Worm (Caenorhabditis elegans) whole organism, L4 larva: Measurements from ENCODE around the gene F26F4.6.
A peak's percentile ranks its signal among the peaks of the same experiment; 100 is the strongest.

Experiments used
- F10B5.3 ChIP-seq: sonication (generic microtip); optimal IDR thresholded peaks from 2 replicates; lab custom pipeline; 2016; ENCODE audit warnings: mild to moderate bottlenecking, missing genetic modification characterization, missing compliant biosample characterization
- F37D6.2 ChIP-seq: sonication (generic microtip); optimal IDR thresholded peaks from 2 replicates; lab custom pipeline; 2016; ENCODE audit warnings: mild to moderate bottlenecking, missing genetic modification characterization, missing compliant biosample characterization
- F44E2.7 ChIP-seq: fragments of 200-800 bp; sonication (Bioruptor generic); IDR thresholded peaks from 2 replicates; pipeline ENCODE4 v2.1.2; 2022; ENCODE audit warnings: missing genetic modification characterization, missing compliant biosample characterization
- Y105C5A.15 ChIP-seq: fragments of 200-800 bp; sonication (Bioruptor generic); IDR thresholded peaks from 2 replicates; pipeline ENCODE4 v1.3.6; 2022; ENCODE audit warnings: missing genetic modification characterization, missing compliant biosample characterization
- Y75B8A.6 ChIP-seq: fragments of 200-800 bp; sonication (Bioruptor generic); IDR thresholded peaks from 2 replicates; pipeline ENCODE4 v1.3.6; 2022; ENCODE audit warnings: missing genetic modification reagents, missing genetic modification characterization, missing compliant biosample characterization
- aha-1 ChIP-seq: fragments of 150-350 bp; peaks from one replicate; lab custom pipeline; 2014; ENCODE audit warnings: missing biosample characterization, missing genetic modification characterization
- aly-2 ChIP-seq: sonication (generic microtip); optimal IDR thresholded peaks from 2 replicates; lab custom pipeline; 2018; ENCODE audit warnings: missing biosample characterization, missing genetic modification characterization
- ama-1 ChIP-seq: fragments of 150-350 bp; optimal IDR thresholded peaks from 2 replicates; lab custom pipeline; 2014; ENCODE audit warnings: inconsistent platforms, mixed read lengths
- ces-1 ChIP-seq: fragments of 150-350 bp; sonication (generic microtip); optimal IDR thresholded peaks from 4 replicates; lab custom pipeline; 2014; ENCODE audit warnings: missing biosample characterization, missing genetic modification reagents, missing genetic modification characterization
- cey-2 ChIP-seq: sonication (generic microtip); optimal IDR thresholded peaks from 3 replicates; lab custom pipeline; 2017; ENCODE audit warnings: missing genetic modification characterization, mild to moderate bottlenecking, missing compliant biosample characterization, antibody characterized with exemption, borderline replicate concordance; ENCODE audit not compliant: insufficient read depth
- daf-12 ChIP-seq: fragments of 150-350 bp; optimal IDR thresholded peaks from 2 replicates; lab custom pipeline; 2014; ENCODE audit warnings: missing biosample characterization, missing genetic modification reagents, missing genetic modification characterization
- dmd-8 ChIP-seq: fragments of 200-800 bp; sonication (Bioruptor generic); IDR thresholded peaks from 2 replicates; pipeline ENCODE4 v1.3.6; 2022; ENCODE audit warnings: missing genetic modification characterization, missing compliant biosample characterization
- dpl-1 ChIP-seq: fragments of 150-350 bp; optimal IDR thresholded peaks from 2 replicates; lab custom pipeline; 2014; ENCODE audit warnings: missing biosample characterization, missing genetic modification reagents, missing genetic modification characterization
- duxl-1 ChIP-seq: sonication (generic microtip); optimal IDR thresholded peaks from 2 replicates; lab custom pipeline; 2016; ENCODE audit warnings: mild to moderate bottlenecking, missing genetic modification characterization, moderate library complexity, missing compliant biosample characterization; ENCODE audit not compliant: poor library complexity
- dve-1 ChIP-seq: sonication (generic microtip); optimal IDR thresholded peaks from 2 replicates; lab custom pipeline; 2017; ENCODE audit warnings: antibody characterized with exemption, mild to moderate bottlenecking, missing genetic modification characterization, missing compliant biosample characterization; ENCODE audit not compliant: insufficient read depth
- egl-43 ChIP-seq: fragments of 200-800 bp; sonication (Bioruptor generic); IDR thresholded peaks from 2 replicates; pipeline ENCODE4 v1.3.6; 2022; ENCODE audit warnings: missing genetic modification reagents, missing genetic modification characterization, missing compliant biosample characterization
- fkh-10 ChIP-seq: fragments of 150-350 bp; optimal IDR thresholded peaks from 2 replicates; lab custom pipeline; 2014; ENCODE audit warnings: missing biosample characterization, missing genetic modification reagents, missing genetic modification characterization
- hif-1 ChIP-seq, 2 experiments: sonication (generic microtip); optimal IDR thresholded peaks; 2 replicates each; lab custom pipeline; 2016 to 2017; ENCODE audit warnings: missing compliant biosample characterization in 2 of 2, missing genetic modification characterization in 2 of 2, missing genetic modification reagents in 2 of 2, missing genotype in 2 of 2, mild to moderate bottlenecking in 1 of 2
- hmg-1.1 ChIP-seq: fragments of 200-800 bp; sonication (Bioruptor generic); IDR thresholded peaks from 2 replicates; pipeline ENCODE4 v1.3.6; 2022; ENCODE audit warnings: missing genetic modification reagents, missing genetic modification characterization, missing compliant biosample characterization
- lin-13 ChIP-seq: fragments of 150-350 bp; optimal IDR thresholded peaks from 2 replicates; lab custom pipeline; 2014; ENCODE audit warnings: missing biosample characterization, missing genetic modification reagents, missing genetic modification characterization
- lin-29 ChIP-seq: fragments of 200-800 bp; sonication (Bioruptor generic); IDR thresholded peaks from 2 replicates; pipeline ENCODE4 v1.3.6; 2022; ENCODE audit warnings: missing genetic modification reagents, missing genetic modification characterization, missing compliant biosample characterization
- lin-38 ChIP-seq: fragments of 200-800 bp; sonication (Bioruptor generic); IDR thresholded peaks from 2 replicates; pipeline ENCODE4 v1.3.6; 2022; ENCODE audit warnings: missing genetic modification reagents, missing genetic modification characterization, missing compliant biosample characterization
- lin-39 ChIP-seq: fragments of 150-350 bp; optimal IDR thresholded peaks from 2 replicates; lab custom pipeline; 2014; ENCODE audit warnings: missing biosample characterization, missing genetic modification reagents, missing genetic modification characterization
- lsy-2 ChIP-seq, 2 experiments: fragments of 150-350 bp in 1 of 2; sonication (generic microtip) in 1 of 2; optimal IDR thresholded peaks; 2 replicates each; lab custom pipeline; 2014 to 2017; ENCODE audit warnings: missing biosample characterization in 2 of 2, missing genetic modification characterization in 2 of 2
- mep-1 ChIP-seq: fragments of 150-350 bp; sonication (generic microtip); optimal IDR thresholded peaks from 3 replicates; lab custom pipeline; 2014; ENCODE audit warnings: missing biosample characterization, missing genetic modification characterization
- mes-2 ChIP-seq: sonication (generic microtip); optimal IDR thresholded peaks from 2 replicates; lab custom pipeline; 2016; ENCODE audit warnings: missing genotype, mild to moderate bottlenecking, missing genetic modification characterization, missing compliant biosample characterization; ENCODE audit not compliant: poor library complexity, severe bottlenecking
- mxl-3 ChIP-seq: fragments of 200-800 bp; sonication (Bioruptor generic); optimal IDR thresholded peaks from 2 replicates; lab custom pipeline; 2018; ENCODE audit warnings: mild to moderate bottlenecking, missing genetic modification characterization, missing compliant biosample characterization
- nhr-111 ChIP-seq: fragments of 200-800 bp; sonication (Bioruptor generic); optimal IDR thresholded peaks from 2 replicates; lab custom pipeline; 2018; ENCODE audit warnings: mild to moderate bottlenecking, missing genetic modification characterization, missing compliant biosample characterization
- nhr-25 ChIP-seq: sonication (generic microtip); optimal IDR thresholded peaks from 2 replicates; lab custom pipeline; 2017; ENCODE audit warnings: missing genetic modification characterization, mild to moderate bottlenecking, missing compliant biosample characterization, antibody characterized with exemption, moderate library complexity, borderline replicate concordance; ENCODE audit not compliant: insufficient read depth
- nhr-28 ChIP-seq: fragments of 150-350 bp; optimal IDR thresholded peaks from 2 replicates; lab custom pipeline; 2014; ENCODE audit warnings: missing biosample characterization, missing genetic modification characterization
- nhr-41 ChIP-seq: fragments of 200-800 bp; sonication (Bioruptor generic); IDR thresholded peaks from 2 replicates; pipeline ENCODE4 v1.3.6; 2022; ENCODE audit warnings: missing genetic modification reagents, missing genetic modification characterization, missing compliant biosample characterization
- nhr-77 ChIP-seq: fragments of 150-350 bp; optimal IDR thresholded peaks from 2 replicates; lab custom pipeline; 2014; ENCODE audit warnings: missing biosample characterization, missing genetic modification characterization
- php-3 ChIP-seq: fragments of 200-800 bp; sonication (Bioruptor generic); IDR thresholded peaks from 2 replicates; pipeline ENCODE4 v1.3.6; 2022; ENCODE audit warnings: missing genetic modification reagents, missing genetic modification characterization, missing compliant biosample characterization
- rbr-2 ChIP-seq: sonication (generic microtip); optimal IDR thresholded peaks from 2 replicates; lab custom pipeline; 2016; ENCODE audit warnings: missing genotype, missing genetic modification characterization, missing compliant biosample characterization
- saeg-2 ChIP-seq: fragments of 200-800 bp; sonication (Bioruptor generic); IDR thresholded peaks from 2 replicates; pipeline ENCODE4 v1.3.6; 2022; ENCODE audit warnings: missing genetic modification reagents, missing genetic modification characterization, missing compliant biosample characterization
- sdz-12 ChIP-seq: fragments of 200-800 bp; sonication (Bioruptor generic); optimal IDR thresholded peaks from 2 replicates; lab custom pipeline; 2018; ENCODE audit warnings: mild to moderate bottlenecking, missing genetic modification characterization, missing compliant biosample characterization
- set-16 ChIP-seq: fragments of 200-800 bp; sonication (Bioruptor generic); IDR thresholded peaks from 2 replicates; pipeline ENCODE4 v1.3.6; 2022; ENCODE audit warnings: missing genetic modification reagents, missing genetic modification characterization, missing compliant biosample characterization
- spr-1 ChIP-seq: sonication (generic microtip); optimal IDR thresholded peaks from 2 replicates; lab custom pipeline; 2016; ENCODE audit warnings: mild to moderate bottlenecking, missing genetic modification characterization, missing compliant biosample characterization
- spr-3 ChIP-seq: fragments of 200-800 bp; sonication (Bioruptor generic); optimal IDR thresholded peaks from 2 replicates; lab custom pipeline; 2018; ENCODE audit warnings: mild to moderate bottlenecking, missing genetic modification characterization, missing compliant biosample characterization
- zfp-3 ChIP-seq: fragments of 200-800 bp; sonication (Bioruptor generic); conservative IDR thresholded peaks from 2 replicates; pipeline ENCODE4 v1.3.6; 2022; ENCODE audit warnings: missing genetic modification reagents, missing genetic modification characterization, missing compliant biosample characterization
- ztf-11 ChIP-seq: fragments of 150-350 bp; optimal IDR thresholded peaks from 2 replicates; lab custom pipeline; 2014; ENCODE audit warnings: missing biosample characterization, missing genetic modification characterization

The F26F4.6 gene

ce11 chrIII:4912317-4912716, 18.9 kb upstream of the F26F4.6 start, which contains the start of the genes F26F4.9 and cee-1 (continued):
- no peak for TF ChIP-seq nhr-25 (tag; lab: Kevin White, UChicago)
- TF ChIP-seq spr-1 (tag; lab: Kevin White, UChicago) = no peak
- TF ChIP-seq hmg-1.1 (GFP tag; lab: Robert Waterston, UW) = no peak
- no peak for TF ChIP-seq cey-2
- no peak for TF ChIP-seq F10B5.3 (tag; lab: Kevin White, UChicago)
- TF ChIP-seq lin-38 (GFP tag; lab: Robert Waterston, UW) = no peak
- TF ChIP-seq saeg-2 = no peak
- TF ChIP-seq rbr-2 (tag; lab: Kevin White, UChicago) = peak; percentile 32
- no peak for TF ChIP-seq F44E2.7 (GFP tag; lab: Robert Waterston, UW)
- peak; percentile 78 for TF ChIP-seq dpl-1 (GFP tag; lab: Kevin White, UChicago)
- peak in 1 of 2 experiments; percentile 74 for TF ChIP-seq lsy-2 (tag; optimal IDR thresholded peaks at IDR 0.05; lab: Kevin White, UChicago)
- no peak for TF ChIP-seq php-3 (GFP tag; lab: Robert Waterston, UW)
- TF ChIP-seq nhr-111 (GFP tag; lab: Kevin White, UChicago) = no peak

ce11 chrIII:4910956-4911355, 17.5 kb upstream of the F26F4.6 start, which contains the start of gene F26F4.2:
Gene F26F4.2 (plus strand): TSS chrIII:4911256.
- TF ChIP-seq ama-1 (no peak), sdz-12 (GFP tag; lab: Kevin White, UChicago) (no peak), rbr-2 (tag; lab: Kevin White, UChicago) (no peak), ces-1 (GFP tag; lab: Kevin White, UChicago) (no peak)
- TF ChIP-seq, all 104 proteins: peak for 0

DNA sequence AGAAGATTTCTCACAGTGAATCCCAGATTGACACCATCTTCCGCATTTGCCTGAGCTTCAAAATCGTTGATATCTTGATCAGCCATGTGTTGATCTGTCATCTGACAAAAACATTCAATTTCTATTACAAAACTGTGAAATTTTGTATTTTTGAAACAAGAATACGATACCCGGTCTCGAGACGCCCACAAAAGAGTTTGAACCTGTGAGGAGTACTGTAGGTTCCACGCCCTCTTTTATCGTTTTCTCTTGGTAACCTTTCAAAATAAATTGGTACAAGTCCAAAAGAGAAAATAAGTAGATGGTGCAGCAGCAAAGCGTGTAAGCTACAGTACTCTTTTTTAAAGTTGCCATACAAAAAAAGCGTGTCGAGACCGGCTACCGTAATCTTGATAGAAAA, 16.5 kb upstream of the F26F4.6 start, which contains the start of gene F26F4.12:
Gene F26F4.12 (minus strand): TSS at position 101 of the 400 bp plus-strand sequence.
- TF ChIP-seq lin-38 (GFP tag; lab: Robert Waterston, UW) = no peak
- TF ChIP-seq lin-29 (GFP tag; lab: Robert Waterston, UW) = no peak
- no peak for TF ChIP-seq dve-1 (tag; lab: Kevin White, UChicago)
- no peak for TF ChIP-seq egl-43 (GFP tag; lab: Robert Waterston, UW)
- TF ChIP-seq, all 104 proteins: peak for 0

- no peak for TF ChIP-seq aly-2 (tag; lab: Kevin White, UChicago)
- no peak for TF ChIP-seq nhr-77
- TF ChIP-seq zfp-3 (GFP tag; lab: Robert Waterston, UW) = no peak
- no peak for TF ChIP-seq nhr-25 (tag; lab: Kevin White, UChicago)
- no peak for TF ChIP-seq lin-39 (tag; lab: Kevin White, UChicago)
- no peak for TF ChIP-seq lin-13 (GFP tag; lab: Kevin White, UChicago)
- no peak for TF ChIP-seq nhr-41 (GFP tag; lab: Robert Waterston, UW)
- no peak for TF ChIP-seq F44E2.7 (GFP tag; lab: Robert Waterston, UW)
- TF ChIP-seq dpl-1 (GFP tag; lab: Kevin White, UChicago) = no peak
- no peak for TF ChIP-seq duxl-1
- TF ChIP-seq mes-2 (tag; lab: Kevin White, UChicago) = no peak
- no peak for TF ChIP-seq dve-1 (tag; lab: Kevin White, UChicago)
- TF ChIP-seq Y105C5A.15 (GFP tag; lab: Robert Waterston, UW) = no peak
- no peak for TF ChIP-seq nhr-111 (GFP tag; lab: Kevin White, UChicago)
- no peak for TF ChIP-seq fkh-10 (GFP tag; lab: Kevin White, UChicago)
- no peak for TF ChIP-seq Y75B8A.6
- no peak for TF ChIP-seq ztf-11
These were observed 13.5 kb upstream of the F26F4.6 start, which contains the start of gene rom-1 for ce11 chrIII:4906896-4907295. Gene rom-1 (plus strand): TSS chrIII:4907196.

DNA sequence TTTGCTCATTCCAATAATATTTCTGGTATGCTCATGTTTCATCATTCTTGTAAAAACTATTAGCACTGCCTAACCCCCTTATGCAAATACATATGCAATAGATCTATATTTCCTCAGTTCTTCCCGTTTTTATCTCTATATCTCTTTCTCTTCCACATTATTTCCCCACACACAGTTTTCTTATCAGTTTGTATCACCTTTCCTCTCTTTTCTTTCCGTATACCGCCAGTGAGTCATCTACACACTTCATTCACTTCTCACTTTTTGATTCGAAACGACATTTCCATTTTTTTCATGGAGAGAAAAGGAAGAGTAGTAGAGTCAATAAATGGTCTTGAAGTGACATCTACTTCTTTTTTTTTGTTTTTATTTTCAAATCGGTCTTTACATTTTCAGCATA, 12.9 kb upstream of the F26F4.6 start:
- TF ChIP-seq mep-1 (tag; lab: Kevin White, UChicago) (no peak), lin-39 (tag; lab: Kevin White, UChicago) (no peak), aha-1 (tag; lab: Kevin White, UChicago) (no peak), set-16 (GFP tag; lab: Robert Waterston, UW) (no peak), F44E2.7 (GFP tag; lab: Robert Waterston, UW) (no peak), nhr-28 (peak; percentile 75), daf-12 (tag; lab: Kevin White, UChicago) (no peak), mes-2 (tag; lab: Kevin White, UChicago) (peak; percentile 22), F37D6.2 (no peak), ztf-11 (no peak), ama-1 (no peak), spr-3 (GFP tag; lab: Kevin White, UChicago) (no peak), dpl-1 (GFP tag; lab: Kevin White, UChicago) (peak; percentile 25), dmd-8 (GFP tag; lab: Robert Waterston, UW) (no peak), hif-1 (tag; optimal IDR thresholded peaks at IDR 0.05; lab: Kevin White, UChicago) (no peak), mxl-3 (GFP tag; lab: Kevin White, UChicago) (peak; percentile 25)
